Worm (Caenorhabditis elegans) whole organism, young adult: ENCODE results near the gene zig-12.

Experiments used
- B0336.3 ChIP-seq: fragments of 200-800 bp; sonication (Bioruptor generic); IDR thresholded peaks from 2 replicates; pipeline ENCODE4 v1.3.6; 2022; ENCODE audit warnings: missing genetic modification characterization, missing compliant biosample characterization
- C17E4.6 ChIP-seq: fragments of 200-800 bp; sonication (Bioruptor generic); IDR thresholded peaks from 2 replicates; pipeline ENCODE4 v1.3.6; 2022; ENCODE audit warnings: missing genetic modification reagents, missing genetic modification characterization, missing compliant biosample characterization
- D2030.7 ChIP-seq: fragments of 200-800 bp; sonication (Bioruptor generic); IDR thresholded peaks from 2 replicates; pipeline ENCODE4 v1.3.6; 2022; ENCODE audit warnings: missing genetic modification reagents, missing genetic modification characterization, missing compliant biosample characterization
- F10E7.11 ChIP-seq: sonication (generic microtip); optimal IDR thresholded peaks from 2 replicates; lab custom pipeline; 2017; ENCODE audit warnings: mild to moderate bottlenecking, missing genetic modification characterization, moderate library complexity, missing compliant biosample characterization
- F22D6.2 ChIP-seq: sonication (generic microtip); optimal IDR thresholded peaks from 2 replicates; lab custom pipeline; 2016; ENCODE audit warnings: mild to moderate bottlenecking, missing genetic modification characterization, missing compliant biosample characterization
- F33H1.4 ChIP-seq: fragments of 200-800 bp; sonication (Bioruptor generic); IDR thresholded peaks from 2 replicates; pipeline ENCODE4 v1.3.6; 2022; ENCODE audit warnings: missing genetic modification reagents, missing genetic modification characterization, missing compliant biosample characterization
- F39B2.1 ChIP-seq: fragments of 200-800 bp; sonication (Bioruptor generic); IDR thresholded peaks from 2 replicates; pipeline ENCODE4 v1.3.6; 2022; ENCODE audit warnings: missing genetic modification reagents, missing genetic modification characterization, missing compliant biosample characterization
- F52B5.7 ChIP-seq: sonication (generic microtip); optimal IDR thresholded peaks from 2 replicates; lab custom pipeline; 2016; ENCODE audit warnings: mild to moderate bottlenecking, missing genetic modification characterization, missing compliant biosample characterization
- F55B11.4 ChIP-seq: sonication (generic microtip); optimal IDR thresholded peaks from 2 replicates; lab custom pipeline; 2016; ENCODE audit warnings: missing compliant biosample characterization, missing genetic modification characterization, borderline replicate concordance; ENCODE audit not compliant: insufficient read depth
- K11D2.4 ChIP-seq: fragments of 200-800 bp; sonication (Bioruptor generic); IDR thresholded peaks from 2 replicates; pipeline ENCODE4 v1.3.6; 2022; ENCODE audit warnings: missing genetic modification reagents, missing genetic modification characterization, missing compliant biosample characterization
- T26A5.8 ChIP-seq: sonication (generic microtip); optimal IDR thresholded peaks from 2 replicates; lab custom pipeline; 2016; ENCODE audit warnings: missing genetic modification characterization, missing compliant biosample characterization
- Y56A3A.18 ChIP-seq: fragments of 200-800 bp; sonication (Bioruptor generic); IDR thresholded peaks from 2 replicates; pipeline ENCODE4 v1.3.6; 2022; ENCODE audit warnings: missing genetic modification reagents, missing genetic modification characterization, missing compliant biosample characterization
- Y67H2A.10 ChIP-seq: fragments of 200-800 bp; sonication (Bioruptor generic); conservative IDR thresholded peaks from 2 replicates; pipeline ENCODE4 v1.3.6; 2022; ENCODE audit warnings: missing genetic modification reagents, missing genetic modification characterization, missing compliant biosample characterization
- ZK185.1 ChIP-seq: sonication (generic microtip); optimal IDR thresholded peaks from 2 replicates; lab custom pipeline; 2016; ENCODE audit warnings: mild to moderate bottlenecking, missing genetic modification characterization, missing compliant biosample characterization; ENCODE audit not compliant: poor library complexity, severe bottlenecking
- atf-7 ChIP-seq: sonication (generic microtip); optimal IDR thresholded peaks from 2 replicates; lab custom pipeline; 2017; ENCODE audit warnings: mild to moderate bottlenecking, missing genetic modification characterization, missing compliant biosample characterization
- ceh-100 ChIP-seq: fragments of 200-800 bp; sonication (Bioruptor generic); IDR thresholded peaks from 2 replicates; pipeline ENCODE4 v1.3.6; 2022; ENCODE audit warnings: missing genetic modification reagents, missing genetic modification characterization, missing compliant biosample characterization
- ceh-27 ChIP-seq: fragments of 200-800 bp; sonication (Bioruptor generic); optimal IDR thresholded peaks from 2 replicates; lab custom pipeline; 2018; ENCODE audit warnings: mild to moderate bottlenecking, missing genetic modification characterization, moderate library complexity, missing compliant biosample characterization
- ceh-79 ChIP-seq: sonication (generic microtip); optimal IDR thresholded peaks from 2 replicates; lab custom pipeline; 2017; ENCODE audit warnings: mild to moderate bottlenecking, missing genetic modification characterization, missing compliant biosample characterization
- die-1 ChIP-seq: sonication (generic microtip); optimal IDR thresholded peaks from 2 replicates; lab custom pipeline; 2016; ENCODE audit warnings: missing genotype, mild to moderate bottlenecking, missing genetic modification characterization, missing compliant biosample characterization
- dox-1 ChIP-seq: fragments of 200-800 bp; sonication (Bioruptor generic); IDR thresholded peaks from 2 replicates; pipeline ENCODE4 v1.3.6; 2022; ENCODE audit warnings: missing genetic modification reagents, missing genetic modification characterization, missing compliant biosample characterization
- efl-1 ChIP-seq: fragments of 150-350 bp; optimal IDR thresholded peaks from 2 replicates; lab custom pipeline; 2014; ENCODE audit warnings: missing biosample characterization, missing genetic modification reagents, missing genetic modification characterization
- ekl-4 ChIP-seq: fragments of 200-800 bp; sonication (Bioruptor generic); IDR thresholded peaks from 2 replicates; pipeline ENCODE4 v1.3.6; 2022; ENCODE audit warnings: missing genetic modification reagents, missing genetic modification characterization, missing compliant biosample characterization
- ets-4 ChIP-seq: fragments of 200-800 bp; sonication (Bioruptor generic); optimal IDR thresholded peaks from 2 replicates; lab custom pipeline; 2018; ENCODE audit warnings: mild to moderate bottlenecking, missing genetic modification characterization, missing compliant biosample characterization
- fkh-3 ChIP-seq: sonication (generic microtip); optimal IDR thresholded peaks from 2 replicates; lab custom pipeline; 2016; ENCODE audit warnings: mild to moderate bottlenecking, missing genetic modification characterization, missing compliant biosample characterization
- let-526 ChIP-seq: fragments of 200-800 bp; sonication (Bioruptor generic); IDR thresholded peaks from 2 replicates; pipeline ENCODE4 v1.3.6; 2022; ENCODE audit warnings: missing genetic modification reagents, missing genetic modification characterization, missing compliant biosample characterization
- lin-40 ChIP-seq: sonication (generic microtip); optimal IDR thresholded peaks from 2 replicates; lab custom pipeline; 2016; ENCODE audit warnings: missing genetic modification characterization, mild to moderate bottlenecking, missing compliant biosample characterization, missing genotype, missing genetic modification reagents
- lin-54 ChIP-seq: fragments of 200-800 bp; sonication (Bioruptor generic); optimal IDR thresholded peaks from 2 replicates; lab custom pipeline; 2018; ENCODE audit warnings: mild to moderate bottlenecking, missing genetic modification characterization, missing compliant biosample characterization
- lsl-1 ChIP-seq: fragments of 200-800 bp; sonication (Bioruptor generic); optimal IDR thresholded peaks from 2 replicates; lab custom pipeline; 2018; ENCODE audit warnings: mild to moderate bottlenecking, missing genetic modification characterization, moderate library complexity, missing compliant biosample characterization
- lsy-27 ChIP-seq: sonication (generic microtip); optimal IDR thresholded peaks from 2 replicates; lab custom pipeline; 2017; ENCODE audit warnings: missing genetic modification characterization, mild to moderate bottlenecking, missing compliant biosample characterization, antibody characterized with exemption, missing genotype, borderline replicate concordance; ENCODE audit not compliant: insufficient read depth
- madf-10 ChIP-seq: sonication (generic microtip); optimal IDR thresholded peaks from 2 replicates; lab custom pipeline; 2016; ENCODE audit warnings: mild to moderate bottlenecking, missing genetic modification characterization, missing compliant biosample characterization
- madf-6 ChIP-seq: fragments of 200-800 bp; sonication (Bioruptor generic); IDR thresholded peaks from 2 replicates; pipeline ENCODE4 v1.3.6; 2022; ENCODE audit warnings: missing genetic modification reagents, missing genetic modification characterization, missing compliant biosample characterization
- mcd-1 ChIP-seq: fragments of 200-800 bp; sonication (Bioruptor generic); IDR thresholded peaks from 2 replicates; pipeline ENCODE4 v1.3.6; 2022; ENCODE audit warnings: missing genetic modification reagents, missing genetic modification characterization, missing compliant biosample characterization
- mel-28 ChIP-seq: sonication (generic microtip); optimal IDR thresholded peaks from 2 replicates; lab custom pipeline; 2016; ENCODE audit warnings: borderline replicate concordance, mild to moderate bottlenecking, missing genetic modification characterization, missing compliant biosample characterization
- mxl-1 ChIP-seq: sonication (generic microtip); optimal IDR thresholded peaks from 2 replicates; lab custom pipeline; 2016; ENCODE audit warnings: missing genetic modification characterization, missing compliant biosample characterization
- nfyb-1 ChIP-seq: fragments of 200-800 bp; sonication (Bioruptor generic); IDR thresholded peaks from 2 replicates; pipeline ENCODE4 v1.3.6; 2022; ENCODE audit warnings: missing genetic modification reagents, missing genetic modification characterization, missing compliant biosample characterization
- nhr-120 ChIP-seq: fragments of 200-800 bp; sonication (Bioruptor generic); IDR thresholded peaks from 2 replicates; pipeline ENCODE4 v1.3.6; 2022; ENCODE audit warnings: missing genetic modification characterization, missing compliant biosample characterization
- nhr-90 ChIP-seq: sonication (generic microtip); optimal IDR thresholded peaks from 2 replicates; lab custom pipeline; 2016; ENCODE audit warnings: missing genotype, mild to moderate bottlenecking, missing genetic modification characterization, missing compliant biosample characterization
- pbrm-1 ChIP-seq: fragments of 200-800 bp; sonication (Bioruptor generic); IDR thresholded peaks from 2 replicates; pipeline ENCODE4 v1.3.6; 2022; ENCODE audit warnings: missing genetic modification reagents, missing genetic modification characterization, missing compliant biosample characterization
- rcor-1 ChIP-seq: fragments of 200-800 bp; sonication (Bioruptor generic); IDR thresholded peaks from 2 replicates; pipeline ENCODE4 v1.3.6; 2022; ENCODE audit warnings: missing genetic modification reagents, missing genetic modification characterization, missing compliant biosample characterization
- rec-8 ChIP-seq, 2 experiments: sonication (generic microtip); optimal IDR thresholded peaks; 2 replicates each; lab custom pipeline; 2016; ENCODE audit warnings: mild to moderate bottlenecking in 2 of 2, missing genetic modification characterization in 2 of 2, missing genetic modification reagents in 2 of 2, missing genotype in 2 of 2, missing biosample characterization in 1 of 2, missing compliant biosample characterization in 1 of 2, moderate library complexity in 1 of 2
- sptf-2 ChIP-seq: fragments of 200-800 bp; sonication (Bioruptor generic); optimal IDR thresholded peaks from 2 replicates; lab custom pipeline; 2018; ENCODE audit warnings: mild to moderate bottlenecking, missing genetic modification characterization, missing compliant biosample characterization
- tbp1 ChIP-seq: fragments of 200-800 bp; sonication (Bioruptor generic); optimal IDR thresholded peaks from 2 replicates; lab custom pipeline; 2018; ENCODE audit warnings: mild to moderate bottlenecking, missing genetic modification characterization, missing compliant biosample characterization
- unc-130 ChIP-seq: sonication (generic microtip); optimal IDR thresholded peaks from 2 replicates; lab custom pipeline; 2016; ENCODE audit warnings: missing genetic modification reagents, missing genetic modification characterization, missing compliant biosample characterization
- zim-3 ChIP-seq: sonication (generic microtip); optimal IDR thresholded peaks from 2 replicates; lab custom pipeline; 2017; ENCODE audit warnings: mild to moderate bottlenecking, missing genetic modification characterization, moderate library complexity, missing compliant biosample characterization
- ztf-28 ChIP-seq: fragments of 200-800 bp; sonication (Bioruptor generic); IDR thresholded peaks from 2 replicates; pipeline ENCODE4 v1.3.6; 2022; ENCODE audit warnings: missing genetic modification reagents, missing genetic modification characterization, missing compliant biosample characterization

Gene zig-12

DNA sequence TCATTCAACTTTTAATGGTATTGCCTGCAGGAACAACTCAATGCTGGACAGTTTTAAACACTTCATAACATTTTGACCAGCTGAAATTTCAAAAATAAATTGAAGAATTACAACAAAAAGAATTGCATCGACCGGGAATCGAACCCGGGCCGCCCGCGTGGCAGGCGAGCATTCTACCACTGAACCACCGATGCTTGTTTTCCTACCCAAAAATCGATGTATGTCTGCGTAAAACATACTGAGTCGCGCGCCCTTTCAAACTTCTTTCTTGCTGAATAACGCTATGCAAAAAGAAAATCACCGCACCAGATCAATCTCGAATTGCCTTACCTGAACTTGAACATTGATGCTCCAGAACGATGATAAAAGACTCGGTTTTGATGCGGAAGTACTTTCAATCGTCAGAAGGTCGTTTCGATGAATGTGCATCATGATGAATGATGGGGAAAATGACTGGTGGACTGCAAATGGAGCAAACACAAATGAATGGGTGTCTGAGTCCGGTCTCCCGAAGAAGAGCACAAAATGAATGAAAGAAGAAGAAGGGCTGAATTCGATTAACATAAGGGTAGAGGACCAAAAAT, 33.1 kb downstream of the zig-12 start, which contains the start of gene R04E5.7 (continued):
- no peak for TF ChIP-seq K11D2.4 (GFP tag; lab: Robert Waterston, UW)
- TF ChIP-seq madf-6 (GFP tag; lab: Robert Waterston, UW): peak; percentile 44; the same call in 1 of the 2 replicates
- TF ChIP-seq B0336.3: no peak
- TF ChIP-seq F39B2.1 (GFP tag; lab: Robert Waterston, UW): no peak
- no peak for TF ChIP-seq Y67H2A.10 (GFP tag; lab: Robert Waterston, UW)
- no peak for TF ChIP-seq nfyb-1
- TF ChIP-seq ceh-27: peak; percentile 63
- TF ChIP-seq F10E7.11 (tag; lab: Kevin White, UChicago): no peak
- no peak for TF ChIP-seq atf-7 (tag; lab: Kevin White, UChicago)
- TF ChIP-seq tbp1 (GFP tag; lab: Kevin White, UChicago): peak; percentile 89
- peak; percentile 89 for TF ChIP-seq pbrm-1 (GFP tag; lab: Robert Waterston, UW)
- no peak for TF ChIP-seq F52B5.7
- no peak for TF ChIP-seq lsy-27 (tag; lab: Kevin White, UChicago)
- no peak for TF ChIP-seq zim-3 (tag; lab: Kevin White, UChicago)
- TF ChIP-seq F33H1.4 (GFP tag; lab: Robert Waterston, UW): no peak
- TF ChIP-seq sptf-2 (GFP tag; lab: Kevin White, UChicago): no peak
- peak; percentile 67; the same call in 1 of the 2 replicates for TF ChIP-seq D2030.7 (GFP tag; lab: Robert Waterston, UW)
- no peak for TF ChIP-seq ceh-79 (tag; lab: Kevin White, UChicago)
- TF ChIP-seq lin-54: peak; percentile 7
- no peak for TF ChIP-seq T26A5.8
- no peak for TF ChIP-seq efl-1 (GFP tag; lab: Kevin White, UChicago)
- TF ChIP-seq ZK185.1 (tag; lab: Kevin White, UChicago): no peak
- TF ChIP-seq dox-1 (GFP tag; lab: Robert Waterston, UW): peak; percentile 66; the same call in 1 of the 2 replicates
- TF ChIP-seq F55B11.4 (tag; lab: Kevin White, UChicago): no peak
- TF ChIP-seq Y56A3A.18 (GFP tag; lab: Robert Waterston, UW): no peak
- no peak for TF ChIP-seq unc-130 (GFP tag; lab: Kevin White, UChicago)
- TF ChIP-seq fkh-3: no peak
- TF ChIP-seq F22D6.2 (tag; lab: Kevin White, UChicago): no peak
- peak; percentile 34 for TF ChIP-seq nhr-90 (tag; lab: Kevin White, UChicago)
- TF ChIP-seq rcor-1 (GFP tag; lab: Robert Waterston, UW): no peak
- TF ChIP-seq ztf-28 (GFP tag; lab: Robert Waterston, UW): no peak
- 0 out of 2 replicates have a peak, but pooled peaks have one; percentile 41 for TF ChIP-seq nhr-120
- no peak for TF ChIP-seq madf-10 (tag; lab: Kevin White, UChicago)
- TF ChIP-seq die-1 (tag; lab: Kevin White, UChicago): peak; percentile 4
- TF ChIP-seq lsl-1 (GFP tag; lab: Kevin White, UChicago): no peak
- TF ChIP-seq ekl-4 (GFP tag; lab: Robert Waterston, UW): peak; percentile 58
- peak; percentile 44; the same call in 1 of the 2 replicates for TF ChIP-seq mcd-1
- peak in 1 of 2 experiments; percentile 1 for TF ChIP-seq rec-8 (tag; optimal IDR thresholded peaks at IDR 0.05; lab: Kevin White, UChicago)
- TF ChIP-seq C17E4.6 (GFP tag; lab: Robert Waterston, UW): no peak
- TF ChIP-seq ets-4 (GFP tag; lab: Kevin White, UChicago): no peak
- peak; percentile 19 for TF ChIP-seq lin-40 (tag; lab: Kevin White, UChicago)
- TF ChIP-seq mxl-1: no peak
- no peak for TF ChIP-seq mel-28
- TF ChIP-seq ceh-100 (GFP tag; lab: Robert Waterston, UW): no peak
- 0 out of 2 replicates have a peak, but pooled peaks have one; percentile 17 for TF ChIP-seq let-526 (GFP tag; lab: Robert Waterston, UW)
- TF ChIP-seq, all 124 proteins: peak for 29
